Worm (Caenorhabditis elegans) whole organism, late embryonic: Measurements from ENCODE around the gene xbx-9.

ENCODE experiments used
- C08G9.2 ChIP-seq: sonication (generic microtip); optimal IDR thresholded peaks from 2 replicates; lab custom pipeline; 2016; ENCODE audit warnings: mild to moderate bottlenecking, missing genetic modification characterization, moderate library complexity, missing compliant biosample characterization
- C38D4.7 ChIP-seq: fragments of 200-800 bp; sonication (Bioruptor generic); optimal IDR thresholded peaks from 2 replicates; lab custom pipeline; 2018; ENCODE audit warnings: mild to moderate bottlenecking, missing genetic modification characterization, moderate library complexity, missing compliant biosample characterization
- K02D7.2 ChIP-seq: sonication (generic microtip); optimal IDR thresholded peaks from 2 replicates; lab custom pipeline; 2017; ENCODE audit warnings: mild to moderate bottlenecking, missing genetic modification characterization, missing compliant biosample characterization
- ahr-1 ChIP-seq: sonication (generic microtip); optimal IDR thresholded peaks from 2 replicates; lab custom pipeline; 2016; ENCODE audit warnings: missing genetic modification characterization, missing compliant biosample characterization
- ceh-14 ChIP-seq: sonication (generic microtip); optimal IDR thresholded peaks from 2 replicates; lab custom pipeline; 2016; ENCODE audit warnings: missing genotype, missing genetic modification characterization, missing compliant biosample characterization
- ceh-18 ChIP-seq: sonication (generic microtip); optimal IDR thresholded peaks from 2 replicates; lab custom pipeline; 2016; ENCODE audit warnings: missing genetic modification characterization, missing compliant biosample characterization
- ceh-22 ChIP-seq: sonication (generic microtip); optimal IDR thresholded peaks from 2 replicates; lab custom pipeline; 2017; ENCODE audit warnings: missing biosample characterization, missing genetic modification characterization
- ceh-30 ChIP-seq: fragments of 150-350 bp; optimal IDR thresholded peaks from 2 replicates; lab custom pipeline; 2014; ENCODE audit warnings: missing biosample characterization, missing genetic modification characterization
- ceh-31 ChIP-seq: sonication (generic microtip); optimal IDR thresholded peaks from 2 replicates; lab custom pipeline; 2016; ENCODE audit warnings: missing genetic modification characterization, missing compliant biosample characterization
- ceh-34 ChIP-seq: sonication (generic microtip); optimal IDR thresholded peaks from 2 replicates; lab custom pipeline; 2016; ENCODE audit warnings: mild to moderate bottlenecking, missing genetic modification characterization, missing compliant biosample characterization
- ceh-48 ChIP-seq: sonication (generic microtip); optimal IDR thresholded peaks from 2 replicates; lab custom pipeline; 2016; ENCODE audit warnings: missing genetic modification characterization, inconsistent platforms, missing compliant biosample characterization
- ceh-6 ChIP-seq: fragments of 200-800 bp; sonication (Bioruptor generic); optimal IDR thresholded peaks from 2 replicates; lab custom pipeline; 2018; ENCODE audit warnings: mild to moderate bottlenecking, missing genetic modification characterization, missing compliant biosample characterization
- che-1 ChIP-seq: sonication (generic microtip); optimal IDR thresholded peaks from 2 replicates; lab custom pipeline; 2016; ENCODE audit warnings: mild to moderate bottlenecking, missing genetic modification characterization, missing compliant biosample characterization
- elt-4 ChIP-seq: sonication (generic microtip); optimal IDR thresholded peaks from 2 replicates; lab custom pipeline; 2016; ENCODE audit warnings: missing genetic modification characterization, missing compliant biosample characterization
- fax-1 ChIP-seq: sonication (generic microtip); optimal IDR thresholded peaks from 2 replicates; lab custom pipeline; 2016; ENCODE audit warnings: missing genotype, missing genetic modification characterization, missing compliant biosample characterization
- fkh-10 ChIP-seq: fragments of 150-350 bp; optimal IDR thresholded peaks from 2 replicates; lab custom pipeline; 2014; ENCODE audit warnings: missing biosample characterization, missing genetic modification reagents, missing genetic modification characterization
- hlh-13 ChIP-seq: fragments of 200-800 bp; sonication (Bioruptor generic); optimal IDR thresholded peaks from 2 replicates; lab custom pipeline; 2018; ENCODE audit warnings: mild to moderate bottlenecking, missing genetic modification characterization, missing compliant biosample characterization
- hlh-15 ChIP-seq: sonication (generic microtip); optimal IDR thresholded peaks from 2 replicates; lab custom pipeline; 2016; ENCODE audit warnings: missing genetic modification characterization, missing compliant biosample characterization
- madf-2 ChIP-seq: sonication (generic microtip); optimal IDR thresholded peaks from 2 replicates; lab custom pipeline; 2017; ENCODE audit warnings: missing genetic modification characterization, missing compliant biosample characterization
- mec-3 ChIP-seq: sonication (generic microtip); optimal IDR thresholded peaks from 2 replicates; lab custom pipeline; 2016; ENCODE audit warnings: borderline replicate concordance, missing genetic modification characterization, missing compliant biosample characterization
- nhr-11 ChIP-seq: fragments of 150-350 bp; optimal IDR thresholded peaks from 2 replicates; lab custom pipeline; 2014; ENCODE audit warnings: missing biosample characterization, missing genetic modification characterization
- npax-4 ChIP-seq: sonication (generic microtip); optimal IDR thresholded peaks from 2 replicates; lab custom pipeline; 2016; ENCODE audit warnings: missing genetic modification characterization, missing compliant biosample characterization
- odd-2 ChIP-seq: sonication (generic microtip); optimal IDR thresholded peaks from 2 replicates; lab custom pipeline; 2017; ENCODE audit warnings: antibody characterized with exemption, mild to moderate bottlenecking, missing genetic modification characterization, missing compliant biosample characterization
- pha-2 ChIP-seq: sonication (generic microtip); optimal IDR thresholded peaks from 2 replicates; lab custom pipeline; 2017; ENCODE audit warnings: mild to moderate bottlenecking, missing genetic modification characterization, missing compliant biosample characterization
- pqm-1 ChIP-seq: sonication (generic microtip); optimal IDR thresholded peaks from 2 replicates; lab custom pipeline; 2016; ENCODE audit warnings: missing genetic modification characterization, missing compliant biosample characterization
- pros-1 ChIP-seq: fragments of 150-350 bp; optimal IDR thresholded peaks from 2 replicates; lab custom pipeline; 2014; ENCODE audit warnings: missing biosample characterization, missing genetic modification reagents, missing genetic modification characterization
- ref-2 ChIP-seq: sonication (generic microtip); optimal IDR thresholded peaks from 2 replicates; lab custom pipeline; 2016; ENCODE audit warnings: missing genetic modification characterization, missing compliant biosample characterization
- rnt-1 ChIP-seq: sonication (generic microtip); optimal IDR thresholded peaks from 2 replicates; lab custom pipeline; 2016; ENCODE audit warnings: missing genetic modification characterization, missing compliant biosample characterization
- sdc-2 ChIP-seq: sonication (generic microtip); optimal IDR thresholded peaks from 2 replicates; lab custom pipeline; 2016; ENCODE audit warnings: missing genotype, missing genetic modification characterization, missing compliant biosample characterization
- sox-2 ChIP-seq: fragments of 200-800 bp; sonication (Bioruptor generic); IDR thresholded peaks from 2 replicates; pipeline ENCODE4 v1.3.6; 2022; ENCODE audit warnings: missing genetic modification reagents, missing genetic modification characterization, missing compliant biosample characterization
- sox-4 ChIP-seq: sonication (generic microtip); optimal IDR thresholded peaks from 2 replicates; lab custom pipeline; 2017; ENCODE audit warnings: mild to moderate bottlenecking, missing genetic modification characterization, inconsistent platforms, missing compliant biosample characterization
- syd-9 ChIP-seq: sonication (generic microtip); optimal IDR thresholded peaks from 2 replicates; lab custom pipeline; 2016; ENCODE audit warnings: mild to moderate bottlenecking, missing genetic modification characterization, moderate library complexity, missing compliant biosample characterization
- tbx-7 ChIP-seq: sonication (generic microtip); optimal IDR thresholded peaks from 2 replicates; lab custom pipeline; 2016; ENCODE audit warnings: missing genotype, missing genetic modification characterization, missing compliant biosample characterization
- ttx-3 ChIP-seq: sonication (generic microtip); optimal IDR thresholded peaks from 2 replicates; lab custom pipeline; 2016; ENCODE audit warnings: missing genetic modification reagents, missing genetic modification characterization, missing compliant biosample characterization
- unc-3 ChIP-seq, 2 experiments: fragments of 200-800 bp in 1 of 2; sonication (Bioruptor generic) in 1 of 2; sonication (generic microtip) in 1 of 2; conservative IDR thresholded peaks in 1 of 2; optimal IDR thresholded peaks in 1 of 2; 2 replicates each; pipeline versions ENCODE4 v1.3.6 to Lab custom; 2016 to 2022; ENCODE audit warnings: missing compliant biosample characterization in 2 of 2, missing genetic modification characterization in 2 of 2, missing genetic modification reagents in 1 of 2
- unc-42 ChIP-seq: sonication (generic microtip); optimal IDR thresholded peaks from 2 replicates; lab custom pipeline; 2016; ENCODE audit warnings: missing genotype, missing genetic modification characterization, missing compliant biosample characterization
- zip-5 ChIP-seq: sonication (generic microtip); optimal IDR thresholded peaks from 2 replicates; lab custom pipeline; 2016; ENCODE audit warnings: missing genetic modification characterization, missing compliant biosample characterization

The xbx-9 gene

ce11 chrV:12716447-12716846 lies 17.6 kb upstream of the xbx-9 start, which contains the start of gene str-178:
Gene str-178, minus strand, starts transcription at chrV:12716547.
- no peak for TF ChIP-seq sox-4
- no peak for TF ChIP-seq npax-4 (tag; lab: Kevin White, UChicago)
- no peak for TF ChIP-seq madf-2 (tag; lab: Kevin White, UChicago)
- no peak for TF ChIP-seq ceh-30 (tag; lab: Kevin White, UChicago)
- TF ChIP-seq K02D7.2, result no peak
- no peak for TF ChIP-seq ttx-3
- TF ChIP-seq pqm-1 (tag; lab: Kevin White, UChicago), result no peak
- no peak for TF ChIP-seq syd-9 (tag; lab: Kevin White, UChicago)
- TF ChIP-seq sdc-2 (tag; lab: Kevin White, UChicago), result no peak
- TF ChIP-seq hlh-15, result no peak
- TF ChIP-seq nhr-11, result no peak
- no peak for TF ChIP-seq zip-5 (tag; lab: Kevin White, UChicago)
- no peak for TF ChIP-seq elt-4 (tag; lab: Kevin White, UChicago)
- no peak for TF ChIP-seq hlh-13 (GFP tag; lab: Kevin White, UChicago)
- no peak for TF ChIP-seq unc-3 (GFP tag; conservative IDR thresholded peaks at IDR 0.05; lab: Robert Waterston, UW)
- TF ChIP-seq unc-3 (tag; optimal IDR thresholded peaks at IDR 0.05; lab: Kevin White, UChicago), result no peak
- TF ChIP-seq ceh-6 (GFP tag; lab: Kevin White, UChicago), result no peak
- no peak for TF ChIP-seq unc-42 (tag; lab: Kevin White, UChicago)
- no peak for TF ChIP-seq ceh-48 (tag; lab: Kevin White, UChicago)
- no peak for TF ChIP-seq mec-3 (tag; lab: Kevin White, UChicago)
- TF ChIP-seq, all 69 proteins: peak for 0

ce11 chrV:12718622-12719021 lies 15.4 kb upstream of the xbx-9 start, which contains the start of gene str-181:
Gene str-181, minus strand, starts transcription at chrV:12718722.
- TF ChIP-seq ceh-14 (no peak), rnt-1 (no peak), sox-4 (no peak), ceh-6 (GFP tag; lab: Kevin White, UChicago) (no peak), madf-2 (tag; lab: Kevin White, UChicago) (no peak), npax-4 (tag; lab: Kevin White, UChicago) (no peak), hlh-13 (GFP tag; lab: Kevin White, UChicago) (no peak), pros-1 (tag; lab: Kevin White, UChicago) (no peak), fax-1 (tag; lab: Kevin White, UChicago) (no peak), C38D4.7 (GFP tag; lab: Kevin White, UChicago) (no peak), ceh-34 (no peak), C08G9.2 (tag; lab: Kevin White, UChicago) (no peak), ceh-18 (tag; lab: Kevin White, UChicago) (no peak)

ce11 chrV:12719713-12720112 lies 14.3 kb upstream of the xbx-9 start, which contains the start of gene R11D1.7:
Gene R11D1.7, plus strand, starts transcription at chrV:12720013.
- TF ChIP-seq che-1 (no peak), odd-2 (no peak), ceh-22 (no peak), ceh-6 (GFP tag; lab: Kevin White, UChicago) (no peak), tbx-7 (tag; lab: Kevin White, UChicago) (no peak), sox-4 (no peak), elt-4 (tag; lab: Kevin White, UChicago) (no peak), K02D7.2 (no peak), hlh-13 (GFP tag; lab: Kevin White, UChicago) (no peak), ttx-3 (no peak), ahr-1 (tag; lab: Kevin White, UChicago) (no peak), ref-2 (tag; lab: Kevin White, UChicago) (no peak), ceh-14 (no peak), fkh-10 (no peak), pha-2 (tag; lab: Kevin White, UChicago) (no peak), ceh-18 (tag; lab: Kevin White, UChicago) (no peak), madf-2 (tag; lab: Kevin White, UChicago) (no peak), ceh-31 (no peak), sox-2 (GFP tag; lab: Robert Waterston, UW) (no peak)
